Fruit fly (Drosophila melanogaster): ENCODE results near the gene RpL13.

RpL13 gene

dm6 chr2L:9996553-9996952 lies 29.4 kb downstream of the RpL13 start:
- TF ChIP-seq rn (GFP tag; IDR thresholded peaks at IDR 0.05) (no peak), EcR (GFP tag; optimal IDR thresholded peaks at IDR 0.05) (no peak), fd96Ca (GFP tag; IDR thresholded peaks at IDR 0.05) (no peak), CG10348 (GFP tag; IDR thresholded peaks at IDR 0.05) (no peak)

dm6 chr2L:10002408-10003358 lies 35.6 kb downstream of the RpL13 start, which contains the start of the genes CG31875 and SoYb:
CG31875 (minus strand) TSS chr2L:10002736.
SoYb (minus strand) TSS chr2L:10002736.
- no peak for TF ChIP-seq Pif1B (GFP tag; optimal IDR thresholded peaks at IDR 0.05)
- no peak for TF ChIP-seq CG32121 (GFP tag; IDR thresholded peaks at IDR 0.05)
- no peak for TF ChIP-seq CG8301 (tag; optimal IDR thresholded peaks at IDR 0.05)
- TF ChIP-seq fd96Ca (GFP tag; IDR thresholded peaks at IDR 0.05): no peak
- no peak for TF ChIP-seq CG13204 (GFP tag; optimal IDR thresholded peaks at IDR 0.05)
- TF ChIP-seq CG9948 (tag; optimal IDR thresholded peaks at IDR 0.05): no peak
- no peak for TF ChIP-seq CG8159 (tag; optimal IDR thresholded peaks at IDR 0.05)
- TF ChIP-seq Ets98B (GFP tag; IDR thresholded peaks at IDR 0.05): no peak
- no peak for TF ChIP-seq Snoo (tag; optimal IDR thresholded peaks at IDR 0.05)
- TF ChIP-seq rn (GFP tag; IDR thresholded peaks at IDR 0.05): no peak
- no peak for TF ChIP-seq EcR (GFP tag; optimal IDR thresholded peaks at IDR 0.05)
- TF ChIP-seq CG34367 (tag; optimal IDR thresholded peaks at IDR 0.05): no peak
- no peak for TF ChIP-seq CG10348 (GFP tag; IDR thresholded peaks at IDR 0.05)
- TF ChIP-seq CG17806 (tag; optimal IDR thresholded peaks at IDR 0.05): no peak
- TF ChIP-seq D1 (tag; optimal IDR thresholded peaks at IDR 0.05): no peak
- TF ChIP-seq gl (tag; optimal IDR thresholded peaks at IDR 0.05): no peak

dm6 chr2L:10003593-10003992 lies 36.5 kb downstream of the RpL13 start, which contains the start of gene Ndf:
Ndf (plus strand) TSS chr2L:10003832.
- peak; percentile 30 for TF ChIP-seq CG8159 (tag; optimal IDR thresholded peaks at IDR 0.05)
- TF ChIP-seq CG15710 (tag; optimal IDR thresholded peaks at IDR 0.05): peak; percentile 38
- peak; percentile 11 for TF ChIP-seq CG34367 (tag; optimal IDR thresholded peaks at IDR 0.05)
- no peak for TF ChIP-seq rn (GFP tag; IDR thresholded peaks at IDR 0.05)
- TF ChIP-seq fd96Ca (GFP tag; IDR thresholded peaks at IDR 0.05): peak; percentile 61; the same call in 1 of the 3 replicates
- no peak; the same call in 1 of the 2 replicates for TF ChIP-seq Ets98B (GFP tag; IDR thresholded peaks at IDR 0.05)
- peak; percentile 42 for TF ChIP-seq CG14655 (GFP tag; optimal IDR thresholded peaks at IDR 0.05)
- peak; percentile 88 for TF ChIP-seq CG4496 (GFP tag; IDR thresholded peaks at IDR 0.05)
- peak; percentile 45 for TF ChIP-seq Snoo (tag; optimal IDR thresholded peaks at IDR 0.05)
- TF ChIP-seq gl (tag; optimal IDR thresholded peaks at IDR 0.05): no peak
- no peak for TF ChIP-seq CG32121 (GFP tag; IDR thresholded peaks at IDR 0.05)
- peak; percentile 37 for TF ChIP-seq D1 (tag; optimal IDR thresholded peaks at IDR 0.05)
- TF ChIP-seq CG17806 (tag; optimal IDR thresholded peaks at IDR 0.05): peak; percentile 32
- no peak for TF ChIP-seq CG8301 (tag; optimal IDR thresholded peaks at IDR 0.05)
- peak; percentile 42 for TF ChIP-seq Pif1A (GFP tag; optimal IDR thresholded peaks at IDR 0.05)
- TF ChIP-seq CG12605 (GFP tag; IDR thresholded peaks at IDR 0.05): peak; percentile 33
- no peak for TF ChIP-seq CG10348 (GFP tag; IDR thresholded peaks at IDR 0.05)
- TF ChIP-seq CG9948 (tag; optimal IDR thresholded peaks at IDR 0.05): no peak
- TF ChIP-seq Pif1B (GFP tag; optimal IDR thresholded peaks at IDR 0.05): peak; percentile 2
- TF ChIP-seq EcR (GFP tag; optimal IDR thresholded peaks at IDR 0.05): no peak
- TF ChIP-seq CG13204 (GFP tag; optimal IDR thresholded peaks at IDR 0.05): no peak

- no peak for TF ChIP-seq CG34367 (tag; optimal IDR thresholded peaks at IDR 0.05)
- TF ChIP-seq Ets98B (GFP tag; IDR thresholded peaks at IDR 0.05): 0 out of 2 replicates have a peak, but pooled peaks have one; percentile 12
- TF ChIP-seq CG17806 (tag; optimal IDR thresholded peaks at IDR 0.05): no peak
- no peak for TF ChIP-seq EcR (GFP tag; optimal IDR thresholded peaks at IDR 0.05)
- peak; percentile 3 for TF ChIP-seq Pif1A (GFP tag; optimal IDR thresholded peaks at IDR 0.05)
- no peak for TF ChIP-seq Pif1B (GFP tag; optimal IDR thresholded peaks at IDR 0.05)
- no peak for TF ChIP-seq CG9948 (tag; optimal IDR thresholded peaks at IDR 0.05)
- TF ChIP-seq CG10348 (GFP tag; IDR thresholded peaks at IDR 0.05): no peak
- TF ChIP-seq CG14655 (GFP tag; optimal IDR thresholded peaks at IDR 0.05): no peak
- TF ChIP-seq D1 (tag; optimal IDR thresholded peaks at IDR 0.05): no peak
- TF ChIP-seq CG4496 (GFP tag; IDR thresholded peaks at IDR 0.05): peak; percentile 10; the same call in 1 of the 3 replicates
- TF ChIP-seq CG8301 (tag; optimal IDR thresholded peaks at IDR 0.05): no peak
- no peak for TF ChIP-seq gl (tag; optimal IDR thresholded peaks at IDR 0.05)
- peak; percentile 13 for TF ChIP-seq CG13204 (GFP tag; optimal IDR thresholded peaks at IDR 0.05)
- no peak for TF ChIP-seq Snoo (tag; optimal IDR thresholded peaks at IDR 0.05)
- no peak for TF ChIP-seq CG8159 (tag; optimal IDR thresholded peaks at IDR 0.05)
- no peak; the same call in 1 of the 2 replicates for TF ChIP-seq CG12605 (GFP tag; IDR thresholded peaks at IDR 0.05)
- TF ChIP-seq CG32121 (GFP tag; IDR thresholded peaks at IDR 0.05): no peak
- TF ChIP-seq rn (GFP tag; IDR thresholded peaks at IDR 0.05): no peak
- no peak for TF ChIP-seq fd96Ca (GFP tag; IDR thresholded peaks at IDR 0.05)
- TF ChIP-seq CG15710 (tag; optimal IDR thresholded peaks at IDR 0.05): no peak
Measured at dm6 chr2L:10004574-10004973, 37.5 kb downstream of the RpL13 start.

- TF ChIP-seq Pif1A (GFP tag; optimal IDR thresholded peaks at IDR 0.05) (no peak), CG34367 (tag; optimal IDR thresholded peaks at IDR 0.05) (peak; percentile 37), CG15710 (tag; optimal IDR thresholded peaks at IDR 0.05) (peak; percentile 26), CG8301 (tag; optimal IDR thresholded peaks at IDR 0.05) (peak; percentile 9), fd96Ca (GFP tag; IDR thresholded peaks at IDR 0.05) (peak; percentile 54; the same call in 1 of the 3 replicates), CG13204 (GFP tag; optimal IDR thresholded peaks at IDR 0.05) (peak; percentile 20), Pif1B (GFP tag; optimal IDR thresholded peaks at IDR 0.05) (peak; percentile 30), D1 (tag; optimal IDR thresholded peaks at IDR 0.05) (peak; percentile 45), gl (tag; optimal IDR thresholded peaks at IDR 0.05) (peak; percentile 63), rn (GFP tag; IDR thresholded peaks at IDR 0.05) (peak; percentile 41), EcR (GFP tag; optimal IDR thresholded peaks at IDR 0.05) (no peak), Ets98B (GFP tag; IDR thresholded peaks at IDR 0.05) (no peak), CG8159 (tag; optimal IDR thresholded peaks at IDR 0.05) (peak; percentile 34), CG32121 (GFP tag; IDR thresholded peaks at IDR 0.05) (no peak; the same call in 1 of the 2 replicates), CG12605 (GFP tag; IDR thresholded peaks at IDR 0.05) (0 out of 2 replicates have a peak, but pooled peaks have one; percentile 34), CG10348 (GFP tag; IDR thresholded peaks at IDR 0.05) (no peak), CG4496 (GFP tag; IDR thresholded peaks at IDR 0.05) (peak; percentile 59)
Measured at dm6 chr2L:10009293-10009695, 42.2 kb downstream of the RpL13 start, which contains the start of gene Trp1. Trp1 (plus strand) TSS chr2L:10009381.
